Fruit fly (Drosophila melanogaster): ENCODE data around the gene Tcs5.

The Tcs5 gene

dm6 chr3L:5186807-5187571, 47.8 kb upstream of the Tcs5 start (continued):
- peak; percentile 94 for TF ChIP-seq lab (GFP tag; optimal IDR thresholded peaks at IDR 0.05)
- TF ChIP-seq CG11398 (GFP tag; optimal IDR thresholded peaks at IDR 0.05), result peak; percentile 83
- peak; percentile 91 for TF ChIP-seq zfh1 (GFP tag; IDR thresholded peaks at IDR 0.05)
- TF ChIP-seq pan (optimal IDR thresholded peaks at IDR 0.05), result no peak
- peak in 1 of 2 experiments; percentile 92 for TF ChIP-seq pan (GFP tag; optimal IDR thresholded peaks at IDR 0.05 in 1 of 2, IDR thresholded peaks at IDR 0.05 in 1 of 2)
- TF ChIP-seq gt (GFP tag; IDR thresholded peaks at IDR 0.05), result peak; percentile 76
- no peak for TF ChIP-seq Dfd (GFP tag; optimal IDR thresholded peaks at IDR 0.05)
- TF ChIP-seq Sry-δ (GFP tag; optimal IDR thresholded peaks at IDR 0.05), result peak; percentile 21
- TF ChIP-seq CG11085 (GFP tag; IDR thresholded peaks at IDR 0.05), result peak; percentile 66
- peak; percentile 85 for TF ChIP-seq CG17385 (GFP tag; optimal IDR thresholded peaks at IDR 0.05)
- TF ChIP-seq Chrac-16 (GFP tag; optimal IDR thresholded peaks at IDR 0.05), result peak; percentile 85
- peak; percentile 86 for TF ChIP-seq ems (GFP tag; optimal IDR thresholded peaks at IDR 0.05)
- TF ChIP-seq h (optimal IDR thresholded peaks at IDR 0.05), result no peak
- peak; percentile 78 for TF ChIP-seq maf-S (GFP tag; optimal IDR thresholded peaks at IDR 0.05)
- TF ChIP-seq pho (GFP tag; optimal IDR thresholded peaks at IDR 0.05), result peak; percentile 73
- peak in 1 of 2 experiments; percentile 68 for TF ChIP-seq insv (GFP tag; optimal IDR thresholded peaks at IDR 0.05)
- peak; percentile 93 for TF ChIP-seq PHDP (tag; optimal IDR thresholded peaks at IDR 0.05)
- peak; percentile 71 for TF ChIP-seq CG1024 (GFP tag; IDR thresholded peaks at IDR 0.05)
- peak; percentile 94 for TF ChIP-seq CG7839 (tag; optimal IDR thresholded peaks at IDR 0.05)
- peak; percentile 84 for TF ChIP-seq Asciz (GFP tag; optimal IDR thresholded peaks at IDR 0.05)
- TF ChIP-seq pros (GFP tag; optimal IDR thresholded peaks at IDR 0.05), result peak; percentile 82
- TF ChIP-seq Lhr (GFP tag; optimal IDR thresholded peaks at IDR 0.05), result peak; percentile 68
- TF ChIP-seq kni (GFP tag; optimal IDR thresholded peaks at IDR 0.05), result no peak
- TF ChIP-seq CG8089 (GFP tag; optimal IDR thresholded peaks at IDR 0.05), result peak; percentile 78
- peak; percentile 80 for TF ChIP-seq fd64A (GFP tag; optimal IDR thresholded peaks at IDR 0.05)
- peak; percentile 81 for TF ChIP-seq CG4730 (GFP tag; IDR thresholded peaks at IDR 0.05)
- peak; percentile 96 for TF ChIP-seq unpg (GFP tag; optimal IDR thresholded peaks at IDR 0.05)
- peak; percentile 59 for TF ChIP-seq kah (GFP tag; optimal IDR thresholded peaks at IDR 0.05)
- TF ChIP-seq Adf1 (GFP tag; IDR thresholded peaks at IDR 0.05), result peak; percentile 94
- TF ChIP-seq jigr1 (GFP tag; IDR thresholded peaks at IDR 0.05), result peak; percentile 74; the same call in 2 of the 3 replicates
- peak; percentile 57 for TF ChIP-seq cg (GFP tag; optimal IDR thresholded peaks at IDR 0.05)
- TF ChIP-seq zen (tag; optimal IDR thresholded peaks at IDR 0.05), result peak; percentile 91
- peak; percentile 81 for TF ChIP-seq wek (GFP tag; optimal IDR thresholded peaks at IDR 0.05)
- TF ChIP-seq bigmax (GFP tag; optimal IDR thresholded peaks at IDR 0.05), result peak; percentile 30
- TF ChIP-seq CG3407 (GFP tag; optimal IDR thresholded peaks at IDR 0.05), result peak; percentile 85
- TF ChIP-seq Poxn (GFP tag; IDR thresholded peaks at IDR 0.05), result no peak
- peak; percentile 77 for TF ChIP-seq B-H1 (GFP tag; IDR thresholded peaks at IDR 0.05)
- peak; percentile 85 for TF ChIP-seq CG31365 (tag; optimal IDR thresholded peaks at IDR 0.05)
- TF ChIP-seq sc (optimal IDR thresholded peaks at IDR 0.05), result no peak
- peak; percentile 82 for TF ChIP-seq sc (GFP tag; optimal IDR thresholded peaks at IDR 0.05)
- TF ChIP-seq Gug (GFP tag; IDR thresholded peaks at IDR 0.05), result peak; percentile 86
- TF ChIP-seq fru (optimal IDR thresholded peaks at IDR 0.05), result no peak
- peak; percentile 74 for TF ChIP-seq al (GFP tag; IDR thresholded peaks at IDR 0.05)
- peak; percentile 88 for TF ChIP-seq CG2120 (GFP tag; optimal IDR thresholded peaks at IDR 0.05)
- peak; percentile 79 for TF ChIP-seq Jarid2 (GFP tag; optimal IDR thresholded peaks at IDR 0.05)
- TF ChIP-seq Doc3 (GFP tag; IDR thresholded peaks at IDR 0.05; ENCODE audit: partially characterized antibody), result no peak
- peak; percentile 87 for TF ChIP-seq CG8388 (GFP tag; optimal IDR thresholded peaks at IDR 0.05)
- no peak for TF ChIP-seq zen2 (GFP tag; IDR thresholded peaks at IDR 0.05; ENCODE audit: partially characterized antibody)
- peak; percentile 87 for TF ChIP-seq CG1647 (GFP tag; optimal IDR thresholded peaks at IDR 0.05)
- peak in 1 of 3 experiments; percentile 88 for TF ChIP-seq lola (GFP tag; optimal IDR thresholded peaks at IDR 0.05)

Data from whole organism, embryonic.